Worm (Caenorhabditis elegans): Measurements from ENCODE around the gene Y47D7A.15.

DNA sequence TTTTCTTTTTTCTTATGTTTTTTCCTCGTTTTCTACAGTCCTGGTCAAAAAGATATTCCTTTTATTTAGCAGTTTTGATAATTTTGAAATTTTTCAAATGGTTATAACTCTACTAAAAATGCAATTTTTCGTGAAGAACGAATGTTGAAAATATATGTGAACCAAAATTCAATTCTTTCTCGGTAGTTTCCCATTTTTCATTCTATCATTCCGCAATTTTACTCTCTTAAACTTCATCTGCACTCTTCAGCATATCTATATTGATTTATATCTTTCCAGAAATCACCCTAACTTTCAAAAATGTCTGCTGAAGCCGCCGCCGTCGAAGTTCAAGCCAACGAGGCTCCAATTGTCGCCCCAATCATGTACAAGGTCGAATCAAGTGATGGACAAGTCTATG lies 10.9 kb downstream of the Y47D7A.15 start, which contains the start of gene skr-7:
- TF ChIP-seq fos-1 (tag; optimal IDR thresholded peaks at IDR 0.05) (no peak), unc-39 (tag; optimal IDR thresholded peaks at IDR 0.05) (no peak), skn-1 (tag; optimal IDR thresholded peaks at IDR 0.05) (no peak), ceh-9 (tag; optimal IDR thresholded peaks at IDR 0.05) (no peak), nhr-11 (tag; optimal IDR thresholded peaks at IDR 0.05) (no peak), mdl-1 (tag; optimal IDR thresholded peaks at IDR 0.05) (no peak), snpc-4 (tag; optimal IDR thresholded peaks at IDR 0.05) (no peak), zag-1 (tag; optimal IDR thresholded peaks at IDR 0.05) (no peak), nfya-1 (tag; optimal IDR thresholded peaks at IDR 0.05; ENCODE audit: insufficient read depth) (no peak), ceh-82 (tag; optimal IDR thresholded peaks at IDR 0.05) (no peak), elt-3 (tag; optimal IDR thresholded peaks at IDR 0.05) (no peak), lin-15B (tag; optimal IDR thresholded peaks at IDR 0.05) (no peak), nhr-237 (tag; optimal IDR thresholded peaks at IDR 0.05) (no peak)

Data from whole organism, L3 larva.